5 worm cellular contexts compared by ENCODE assay signal in genomic region chrX:4138413-4139193, ce11.
TF ChIP-seq lines count a peak whose summit lies in the region.

No protein-coding gene starts in this region.

TF ChIP-seq in whole organism, L1 larva, 84 proteins besides CTCF, POLR2A, EP300 and RAD21 (continues in another document):
- TF ChIP-seq nhr-84 (tag; optimal IDR thresholded peaks at IDR 0.05; lab: Kevin White, UChicago) = no peak
- peak; percentile 10 for TF ChIP-seq lin-13 (GFP tag; optimal IDR thresholded peaks at IDR 0.05; lab: Kevin White, UChicago)
- TF ChIP-seq aha-1 (tag; optimal IDR thresholded peaks at IDR 0.05; lab: Kevin White, UChicago) = no peak
- TF ChIP-seq ets-5 (GFP tag; IDR thresholded peaks at IDR 0.05; lab: Robert Waterston, UW) = no peak
- no peak for TF ChIP-seq pqm-1 (tag; optimal IDR thresholded peaks at IDR 0.05; lab: Kevin White, UChicago)
- 0 out of 2 replicates have a peak, but pooled peaks have one; percentile 9 for TF ChIP-seq nhr-19 (GFP tag; conservative IDR thresholded peaks at IDR 0.05; lab: Robert Waterston, UW)
- no peak for TF ChIP-seq ceh-88 (GFP tag; IDR thresholded peaks at IDR 0.05; lab: Robert Waterston, UW)
- TF ChIP-seq rnt-1 (tag; optimal IDR thresholded peaks at IDR 0.05; lab: Kevin White, UChicago) = peak; percentile 1
- no peak for TF ChIP-seq ztf-4 (tag; optimal IDR thresholded peaks at IDR 0.05; lab: Kevin White, UChicago)
- TF ChIP-seq nhr-47 (tag; optimal IDR thresholded peaks at IDR 0.05; lab: Kevin White, UChicago) = no peak
- no peak for TF ChIP-seq egl-13 (tag; optimal IDR thresholded peaks at IDR 0.05; lab: Kevin White, UChicago)
- TF ChIP-seq efl-3 (GFP tag; optimal IDR thresholded peaks at IDR 0.05; lab: Kevin White, UChicago) = no peak
- TF ChIP-seq isw-1 (GFP tag; IDR thresholded peaks at IDR 0.05; lab: Robert Waterston, UW) = no peak
- TF ChIP-seq irx-1 (tag; optimal IDR thresholded peaks at IDR 0.05; lab: Kevin White, UChicago) = no peak
- no peak for TF ChIP-seq hlh-17 (GFP tag; optimal IDR thresholded peaks at IDR 0.05; lab: Kevin White, UChicago; ENCODE audit: borderline replicate concordance)
- TF ChIP-seq nhr-20 (tag; optimal IDR thresholded peaks at IDR 0.05; lab: Kevin White, UChicago) = peak; percentile 44
- no peak for TF ChIP-seq lin-39 (tag; optimal IDR thresholded peaks at IDR 0.05; lab: Kevin White, UChicago)
- TF ChIP-seq sup-37 (GFP tag; optimal IDR thresholded peaks at IDR 0.05; lab: Kevin White, UChicago) = no peak
- TF ChIP-seq grh-1 (GFP tag; IDR thresholded peaks at IDR 0.05; lab: Robert Waterston, UW) = no peak

TF ChIP-seq in whole organism, L2 larva, 48 proteins besides CTCF, POLR2A, EP300 and RAD21 (continues in another document):
- TF ChIP-seq sem-4 (tag; optimal IDR thresholded peaks at IDR 0.05; lab: Kevin White, UChicago) (no peak), nhr-23 (tag; optimal IDR thresholded peaks at IDR 0.05; lab: Kevin White, UChicago) (no peak), blmp-1 (tag; optimal IDR thresholded peaks at IDR 0.05; lab: Kevin White, UChicago; ENCODE audit: insufficient read depth) (no peak), nhr-21 (tag; optimal IDR thresholded peaks at IDR 0.05; lab: Kevin White, UChicago) (peak; percentile 59), lsy-2 (tag; optimal IDR thresholded peaks at IDR 0.05; lab: Kevin White, UChicago) (no peak), zag-1 (tag; optimal IDR thresholded peaks at IDR 0.05; lab: Kevin White, UChicago) (no peak), peb-1 (tag; optimal IDR thresholded peaks at IDR 0.05; lab: Kevin White, UChicago) (no peak), ztf-1 (GFP tag; conservative IDR thresholded peaks at IDR 0.05; lab: Robert Waterston, UW) (no peak), snpc-4 (tag; optimal IDR thresholded peaks at IDR 0.05; lab: Kevin White, UChicago) (no peak), mbf-1 (tag; optimal IDR thresholded peaks at IDR 0.05; lab: Kevin White, UChicago) (no peak), nhr-10 (tag; optimal IDR thresholded peaks at IDR 0.05; lab: Kevin White, UChicago) (no peak), nhr-6 (tag; optimal IDR thresholded peaks at IDR 0.05; lab: Kevin White, UChicago) (no peak), ztf-4 (tag; optimal IDR thresholded peaks at IDR 0.05; lab: Kevin White, UChicago) (peak; percentile 12), R02D3.7 (tag; optimal IDR thresholded peaks at IDR 0.05; lab: Kevin White, UChicago) (no peak), nhr-11 (tag; optimal IDR thresholded peaks at IDR 0.05; lab: Kevin White, UChicago) (no peak), skn-1 (tag; optimal IDR thresholded peaks at IDR 0.05; lab: Kevin White, UChicago) (no peak), nhr-25 (tag; optimal IDR thresholded peaks at IDR 0.05; lab: Kevin White, UChicago) (peak; percentile 50), ama-1 (optimal IDR thresholded peaks at IDR 0.05; lab: Kevin White, UChicago) (no peak), elt-1 (tag; optimal IDR thresholded peaks at IDR 0.05; lab: Kevin White, UChicago) (no peak), sma-3 (GFP tag; optimal IDR thresholded peaks at IDR 0.05; lab: Kevin White, UChicago) (peak; percentile 60)

TF ChIP-seq in whole organism, L3 larva, 47 proteins besides CTCF, POLR2A, EP300 and RAD21 (continues in another document):
- TF ChIP-seq hmg-11 (tag; optimal IDR thresholded peaks at IDR 0.05; lab: Kevin White, UChicago) (no peak), ztf-11 (tag; optimal IDR thresholded peaks at IDR 0.05; lab: Kevin White, UChicago) (no peak), jun-1 (tag; optimal IDR thresholded peaks at IDR 0.05; lab: Kevin White, UChicago) (no peak), ceh-16 (tag; optimal IDR thresholded peaks at IDR 0.05; lab: Kevin White, UChicago) (no peak), lin-39 (tag; optimal IDR thresholded peaks at IDR 0.05; lab: Kevin White, UChicago) (no peak), elt-1 (tag; optimal IDR thresholded peaks at IDR 0.05; lab: Kevin White, UChicago) (no peak), egl-5 (tag; optimal IDR thresholded peaks at IDR 0.05; lab: Kevin White, UChicago) (no peak), nhr-25 (tag; optimal IDR thresholded peaks at IDR 0.05; lab: Kevin White, UChicago) (peak; percentile 46), elt-3 (tag; optimal IDR thresholded peaks at IDR 0.05; lab: Kevin White, UChicago) (no peak), lsy-12 (tag; optimal IDR thresholded peaks at IDR 0.05; lab: Kevin White, UChicago) (no peak), nhr-11 (tag; optimal IDR thresholded peaks at IDR 0.05; lab: Kevin White, UChicago) (no peak), ztf-4 (tag; optimal IDR thresholded peaks at IDR 0.05; lab: Kevin White, UChicago) (no peak), snpc-4 (tag; optimal IDR thresholded peaks at IDR 0.05; lab: Kevin White, UChicago) (peak; percentile 0), unc-62 (GFP tag; optimal IDR thresholded peaks at IDR 0.05; lab: Kevin White, UChicago) (no peak), ceh-28 (tag; optimal IDR thresholded peaks at IDR 0.05; lab: Kevin White, UChicago) (no peak), nhr-43 (tag; optimal IDR thresholded peaks at IDR 0.05; lab: Kevin White, UChicago; ENCODE audit: poor library complexity, severe bottlenecking) (peak; percentile 68), eor-1 (tag; optimal IDR thresholded peaks at IDR 0.05; lab: Kevin White, UChicago) (no peak), fkh-2 (tag; optimal IDR thresholded peaks at IDR 0.05; lab: Kevin White, UChicago) (no peak), egl-27 (tag; optimal IDR thresholded peaks at IDR 0.05; lab: Kevin White, UChicago) (no peak), nhr-28 (tag; optimal IDR thresholded peaks at IDR 0.05; lab: Kevin White, UChicago) (no peak), nhr-76 (tag; optimal IDR thresholded peaks at IDR 0.05; lab: Kevin White, UChicago) (no peak)

TF ChIP-seq in whole organism, L4 larva, 104 proteins besides CTCF, POLR2A, EP300 and RAD21 (continues in another document):
- TF ChIP-seq T20F7.1 (GFP tag; optimal IDR thresholded peaks at IDR 0.05; lab: Kevin White, UChicago) (no peak), F49E8.2 (tag; optimal IDR thresholded peaks at IDR 0.05; lab: Kevin White, UChicago; ENCODE audit: borderline replicate concordance) (no peak), snpc-1.2 (GFP tag; IDR thresholded peaks at IDR 0.05; lab: Robert Waterston, UW) (no peak), hlh-11 (tag; optimal IDR thresholded peaks at IDR 0.05; lab: Kevin White, UChicago) (peak; percentile 53), mdt-29 (GFP tag; IDR thresholded peaks at IDR 0.05; lab: Robert Waterston, UW) (no peak), sdz-12 (GFP tag; optimal IDR thresholded peaks at IDR 0.05; lab: Kevin White, UChicago) (no peak), ZK337.2 (GFP tag; IDR thresholded peaks at IDR 0.05; lab: Robert Waterston, UW) (no peak), php-3 (GFP tag; IDR thresholded peaks at IDR 0.05; lab: Robert Waterston, UW) (no peak), lin-1 (GFP tag; IDR thresholded peaks at IDR 0.05; lab: Robert Waterston, UW) (no peak), lin-38 (GFP tag; IDR thresholded peaks at IDR 0.05; lab: Robert Waterston, UW) (no peak), unc-39 (tag; optimal IDR thresholded peaks at IDR 0.05; lab: Kevin White, UChicago) (no peak), gei-8 (GFP tag; optimal IDR thresholded peaks at IDR 0.05; lab: Kevin White, UChicago) (no peak), mdl-1 (tag; optimal IDR thresholded peaks at IDR 0.05; lab: Kevin White, UChicago) (peak in 1 of 2 experiments; percentile 51), skn-1 (tag; optimal IDR thresholded peaks at IDR 0.05; lab: Kevin White, UChicago) (no peak), pha-4 (GFP tag; IDR thresholded peaks at IDR 0.05; lab: Robert Waterston, UW) (no peak), pha-4 (tag; optimal IDR thresholded peaks at IDR 0.05; lab: Kevin White, UChicago) (no peak), attf-4 (tag; optimal IDR thresholded peaks at IDR 0.05; lab: Kevin White, UChicago) (no peak), nhr-42 (GFP tag; IDR thresholded peaks at IDR 0.05; lab: Robert Waterston, UW) (no peak), nhr-48 (tag; optimal IDR thresholded peaks at IDR 0.05; lab: Kevin White, UChicago) (peak; percentile 9), nhr-25 (tag; optimal IDR thresholded peaks at IDR 0.05; lab: Kevin White, UChicago; ENCODE audit: borderline replicate concordance, insufficient read depth) (no peak), dpl-1 (GFP tag; optimal IDR thresholded peaks at IDR 0.05; lab: Kevin White, UChicago) (no peak), dmd-8 (GFP tag; IDR thresholded peaks at IDR 0.05; lab: Robert Waterston, UW) (no peak)

TF ChIP-seq in whole organism, mixed stage, embryonic, 35 proteins besides CTCF, POLR2A, EP300 and RAD21:
- TF ChIP-seq pha-4 (tag; optimal IDR thresholded peaks at IDR 0.05; lab: Kevin White, UChicago) (no peak), blmp-1 (tag; optimal IDR thresholded peaks at IDR 0.05; lab: Kevin White, UChicago) (no peak), sptf-1 (tag; optimal IDR thresholded peaks at IDR 0.05; lab: Kevin White, UChicago) (no peak), unc-62 (GFP tag; optimal IDR thresholded peaks at IDR 0.05; lab: Kevin White, UChicago) (no peak), bed-3 (GFP tag; optimal IDR thresholded peaks at IDR 0.05; lab: Kevin White, UChicago) (no peak), ceh-83 (GFP tag; optimal IDR thresholded peaks at IDR 0.05; lab: Kevin White, UChicago) (no peak), elt-1 (tag; optimal IDR thresholded peaks at IDR 0.05; lab: Kevin White, UChicago; ENCODE audit: borderline replicate concordance, insufficient read depth) (peak; percentile 23), flh-1 (GFP tag; optimal IDR thresholded peaks at IDR 0.05; lab: Kevin White, UChicago) (no peak), lin-13 (tag; optimal IDR thresholded peaks at IDR 0.05; lab: Kevin White, UChicago) (no peak), nhr-237 (tag; optimal IDR thresholded peaks at IDR 0.05; lab: Kevin White, UChicago) (no peak), mab-5 (tag; optimal IDR thresholded peaks at IDR 0.05; lab: Kevin White, UChicago) (no peak), nhr-12 (tag; optimal IDR thresholded peaks at IDR 0.05; lab: Kevin White, UChicago) (no peak), lsy-2 (tag; optimal IDR thresholded peaks at IDR 0.05; lab: Kevin White, UChicago) (no peak), zip-8 (tag; optimal IDR thresholded peaks at IDR 0.05; lab: Kevin White, UChicago) (peak; percentile 68), unc-39 (tag; optimal IDR thresholded peaks at IDR 0.05; lab: Kevin White, UChicago) (no peak), ham-2 (GFP tag; optimal IDR thresholded peaks at IDR 0.05; lab: Kevin White, UChicago) (no peak)

Comparison
In these comparisons a context has a peak if more than half of its experiments do, and no peak if none do; other contexts are left out.
1. Of the 29 proteins assayed by ChIP-seq in both whole organism, L4 larva and whole organism, L1 larva: peak only in whole organism, L4 larva: aha-1 and nhr-28; only in whole organism, L1 larva: lin-13 and mep-1; in both: none; in neither: 23; mixed calls (peak in some experiments, not most) for 2.